Worm (Caenorhabditis elegans) whole organism, L2 larva: Measurements from ENCODE around the gene panl-3.

Source experiments
- C34F6.9 ChIP-seq: fragments of 150-350 bp; optimal IDR thresholded peaks from 2 replicates; lab custom pipeline; 2014; ENCODE audit warnings: missing biosample characterization, missing genetic modification characterization
- F13H6.1 ChIP-seq: sonication (generic microtip); optimal IDR thresholded peaks from 2 replicates; lab custom pipeline; 2016; ENCODE audit warnings: missing genetic modification characterization, missing compliant biosample characterization
- R02D3.7 ChIP-seq: fragments of 150-350 bp; optimal IDR thresholded peaks from 2 replicates; lab custom pipeline; 2014; ENCODE audit warnings: missing biosample characterization, missing genetic modification characterization
- Y55F3AM.14 ChIP-seq: fragments of 200-800 bp; sonication (Bioruptor generic); optimal IDR thresholded peaks from 2 replicates; lab custom pipeline; 2018; ENCODE audit warnings: mild to moderate bottlenecking, missing genetic modification characterization, missing compliant biosample characterization
- alr-1 ChIP-seq: fragments of 150-350 bp; optimal IDR thresholded peaks from 2 replicates; lab custom pipeline; 2014; ENCODE audit warnings: missing biosample characterization, missing genetic modification characterization
- aly-2 ChIP-seq: fragments of 150-350 bp; optimal IDR thresholded peaks from 2 replicates; lab custom pipeline; 2014; ENCODE audit warnings: missing biosample characterization, missing genetic modification characterization
- ama-1 ChIP-seq: fragments of 150-350 bp; optimal IDR thresholded peaks from 2 replicates; lab custom pipeline; 2018; ENCODE audit warnings: inconsistent platforms
- blmp-1 ChIP-seq: sonication (generic microtip); optimal IDR thresholded peaks from 2 replicates; lab custom pipeline; 2017; ENCODE audit warnings: missing genetic modification characterization, mild to moderate bottlenecking, missing compliant biosample characterization, antibody characterized with exemption, moderate library complexity; ENCODE audit not compliant: insufficient read depth
- ceh-16 ChIP-seq: fragments of 150-350 bp; optimal IDR thresholded peaks from 2 replicates; lab custom pipeline; 2014; ENCODE audit warnings: missing biosample characterization, missing genetic modification characterization
- ceh-82 ChIP-seq: fragments of 150-350 bp; optimal IDR thresholded peaks from 2 replicates; lab custom pipeline; 2014; ENCODE audit warnings: missing biosample characterization, missing genetic modification characterization
- crh-2 ChIP-seq: sonication (generic microtip); optimal IDR thresholded peaks from 2 replicates; lab custom pipeline; 2017; ENCODE audit warnings: missing biosample characterization, missing genetic modification characterization
- dmd-4 ChIP-seq: sonication (generic microtip); optimal IDR thresholded peaks from 2 replicates; lab custom pipeline; 2017; ENCODE audit warnings: missing biosample characterization, missing genetic modification characterization
- egl-27 ChIP-seq: sonication (generic microtip); optimal IDR thresholded peaks from 3 replicates; lab custom pipeline; 2017; ENCODE audit warnings: missing biosample characterization, missing genetic modification reagents, missing genetic modification characterization
- elt-1 ChIP-seq: fragments of 150-350 bp; optimal IDR thresholded peaks from 2 replicates; lab custom pipeline; 2014; ENCODE audit warnings: missing biosample characterization, missing genetic modification characterization
- fos-1 ChIP-seq: fragments of 150-350 bp; optimal IDR thresholded peaks from 2 replicates; lab custom pipeline; 2014; ENCODE audit warnings: missing biosample characterization, missing genetic modification characterization
- gmeb-1 ChIP-seq: fragments of 150-350 bp; optimal IDR thresholded peaks from 2 replicates; lab custom pipeline; 2014; ENCODE audit warnings: missing biosample characterization, missing genetic modification characterization
- lin-13 ChIP-seq: fragments of 150-350 bp; optimal IDR thresholded peaks from 2 replicates; lab custom pipeline; 2014; ENCODE audit warnings: missing biosample characterization, missing genetic modification reagents, missing genetic modification characterization
- lsy-2 ChIP-seq, 2 experiments: fragments of 150-350 bp in 1 of 2; sonication (generic microtip) in 1 of 2; optimal IDR thresholded peaks; 2 replicates each; lab custom pipeline; 2014 to 2017; ENCODE audit warnings: missing biosample characterization in 2 of 2, missing genetic modification characterization in 2 of 2
- mbf-1 ChIP-seq: sonication (generic microtip); optimal IDR thresholded peaks from 2 replicates; lab custom pipeline; 2017; ENCODE audit warnings: missing biosample characterization, missing genetic modification characterization
- mdl-1 ChIP-seq, 2 experiments: fragments of 150-350 bp in 1 of 2; sonication (generic microtip) in 1 of 2; optimal IDR thresholded peaks; 2 replicates each; lab custom pipeline; 2017; ENCODE audit warnings: missing biosample characterization in 2 of 2, missing genetic modification characterization in 2 of 2
- nhr-10 ChIP-seq: sonication (generic microtip); optimal IDR thresholded peaks from 2 replicates; lab custom pipeline; 2017; ENCODE audit warnings: missing biosample characterization, missing genetic modification characterization
- nhr-129 ChIP-seq: fragments of 150-350 bp; optimal IDR thresholded peaks from 2 replicates; lab custom pipeline; 2014; ENCODE audit warnings: missing biosample characterization, missing genetic modification characterization
- nhr-23 ChIP-seq: fragments of 150-350 bp; optimal IDR thresholded peaks from 2 replicates; lab custom pipeline; 2014; ENCODE audit warnings: missing biosample characterization, missing genetic modification reagents, missing genetic modification characterization
- nhr-237 ChIP-seq: fragments of 150-350 bp; optimal IDR thresholded peaks from 2 replicates; lab custom pipeline; 2014; ENCODE audit warnings: missing biosample characterization, missing genetic modification characterization
- nhr-25 ChIP-seq: fragments of 150-350 bp; sonication (generic microtip); optimal IDR thresholded peaks from 3 replicates; lab custom pipeline; 2014; ENCODE audit warnings: missing biosample characterization, missing genetic modification characterization
- nhr-6 ChIP-seq: fragments of 150-350 bp; optimal IDR thresholded peaks from 2 replicates; lab custom pipeline; 2014; ENCODE audit warnings: missing biosample characterization, missing genetic modification characterization
- peb-1 ChIP-seq: fragments of 150-350 bp; optimal IDR thresholded peaks from 2 replicates; lab custom pipeline; 2014; ENCODE audit warnings: missing biosample characterization, missing genetic modification characterization
- sem-4 ChIP-seq: fragments of 150-350 bp; optimal IDR thresholded peaks from 2 replicates; lab custom pipeline; 2014; ENCODE audit warnings: missing biosample characterization, missing genetic modification reagents, missing genetic modification characterization
- sma-3 ChIP-seq: sonication (generic microtip); optimal IDR thresholded peaks from 2 replicates; lab custom pipeline; 2016; ENCODE audit warnings: missing genetic modification reagents, missing genetic modification characterization, missing compliant biosample characterization
- sma-9 ChIP-seq, 2 experiments: fragments of 150-350 bp in 1 of 2; sonication (generic microtip) in 1 of 2; optimal IDR thresholded peaks; 2 replicates each; lab custom pipeline; 2014 to 2016; ENCODE audit warnings: missing genetic modification characterization in 2 of 2, mild to moderate bottlenecking in 1 of 2, missing biosample characterization in 1 of 2, missing compliant biosample characterization in 1 of 2, missing genetic modification reagents in 1 of 2, moderate library complexity in 1 of 2
- snpc-4 ChIP-seq: fragments of 150-350 bp; optimal IDR thresholded peaks from 2 replicates; lab custom pipeline; 2014; ENCODE audit warnings: missing biosample characterization, missing genetic modification characterization
- unc-39 ChIP-seq: fragments of 150-350 bp; optimal IDR thresholded peaks from 2 replicates; lab custom pipeline; 2014; ENCODE audit warnings: missing biosample characterization, missing genetic modification characterization
- unc-55 ChIP-seq: fragments of 150-350 bp; sonication (generic microtip); optimal IDR thresholded peaks from 3 replicates; lab custom pipeline; 2014; ENCODE audit warnings: missing biosample characterization, missing genetic modification reagents, missing genetic modification characterization
- unc-62 ChIP-seq: fragments of 150-350 bp; optimal IDR thresholded peaks from 2 replicates; lab custom pipeline; 2014; ENCODE audit warnings: missing biosample characterization, missing genetic modification reagents, missing genetic modification characterization
- ztf-11 ChIP-seq: sonication (generic microtip); optimal IDR thresholded peaks from 2 replicates; lab custom pipeline; 2017; ENCODE audit warnings: missing biosample characterization, missing genetic modification characterization
- ztf-4 ChIP-seq: fragments of 150-350 bp; optimal IDR thresholded peaks from 2 replicates; lab custom pipeline; 2014; ENCODE audit warnings: missing biosample characterization, missing genetic modification characterization

panl-3 gene

ce11 chrIII:9830502-9830901, 11.6 kb downstream of the panl-3 start, which contains the start of gene ZK632.12:
TSS of gene ZK632.12 (plus strand) at chrIII:9830802.
- TF ChIP-seq peb-1 (tag; lab: Kevin White, UChicago) (no peak), ceh-82 (tag; lab: Kevin White, UChicago) (no peak), aly-2 (no peak), sma-3 (GFP tag; lab: Kevin White, UChicago) (no peak), ceh-16 (tag; lab: Kevin White, UChicago) (no peak), elt-1 (tag; lab: Kevin White, UChicago) (no peak), nhr-237 (tag; lab: Kevin White, UChicago) (no peak), R02D3.7 (tag; lab: Kevin White, UChicago) (no peak), C34F6.9 (tag; lab: Kevin White, UChicago) (no peak), blmp-1 (tag; lab: Kevin White, UChicago) (no peak), Y55F3AM.14 (GFP tag; lab: Kevin White, UChicago) (no peak), unc-62 (GFP tag; lab: Kevin White, UChicago) (no peak), nhr-23 (no peak), alr-1 (no peak), dmd-4 (tag; lab: Kevin White, UChicago) (no peak), nhr-6 (tag; lab: Kevin White, UChicago) (no peak), ztf-11 (no peak), unc-39 (no peak)

DNA sequence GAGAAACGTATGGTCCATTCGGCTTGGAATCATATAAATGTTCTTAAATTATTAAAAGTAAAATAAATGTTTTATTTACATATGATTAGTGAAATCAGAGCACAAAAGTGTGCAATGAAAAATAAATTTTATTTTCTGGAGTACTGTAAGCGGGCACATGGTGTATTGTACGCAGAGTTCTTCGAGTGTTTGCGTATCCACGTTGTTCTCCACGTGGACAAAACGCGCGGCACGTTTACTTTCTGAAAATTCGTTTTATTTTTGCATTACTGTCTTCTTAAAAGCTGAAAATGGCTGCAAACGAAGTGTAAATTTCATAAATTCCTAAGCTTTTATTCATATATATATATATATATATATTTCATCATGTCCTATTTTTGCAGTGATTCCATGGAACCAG, 13.7 kb downstream of the panl-3 start:
- TF ChIP-seq ztf-11 (no peak), nhr-129 (tag; lab: Kevin White, UChicago) (no peak), nhr-23 (no peak), sma-9 (GFP tag; optimal IDR thresholded peaks at IDR 0.05; lab: Kevin White, UChicago) (no peak), sma-9 (tag; optimal IDR thresholded peaks at IDR 0.05; lab: Kevin White, UChicago) (no peak), elt-1 (tag; lab: Kevin White, UChicago) (no peak), nhr-25 (tag; lab: Kevin White, UChicago) (no peak), F13H6.1 (tag; lab: Kevin White, UChicago) (no peak), ama-1 (lab: Kevin White, UChicago) (no peak), dmd-4 (tag; lab: Kevin White, UChicago) (no peak), peb-1 (tag; lab: Kevin White, UChicago) (no peak), mbf-1 (no peak), mdl-1 (tag; optimal IDR thresholded peaks at IDR 0.05; lab: Kevin White, UChicago) (no peak), alr-1 (no peak), ztf-4 (tag; lab: Kevin White, UChicago) (no peak), ceh-16 (tag; lab: Kevin White, UChicago) (no peak), crh-2 (tag; lab: Kevin White, UChicago) (no peak), sma-3 (GFP tag; lab: Kevin White, UChicago) (no peak), lin-13 (GFP tag; lab: Kevin White, UChicago) (no peak)

DNA sequence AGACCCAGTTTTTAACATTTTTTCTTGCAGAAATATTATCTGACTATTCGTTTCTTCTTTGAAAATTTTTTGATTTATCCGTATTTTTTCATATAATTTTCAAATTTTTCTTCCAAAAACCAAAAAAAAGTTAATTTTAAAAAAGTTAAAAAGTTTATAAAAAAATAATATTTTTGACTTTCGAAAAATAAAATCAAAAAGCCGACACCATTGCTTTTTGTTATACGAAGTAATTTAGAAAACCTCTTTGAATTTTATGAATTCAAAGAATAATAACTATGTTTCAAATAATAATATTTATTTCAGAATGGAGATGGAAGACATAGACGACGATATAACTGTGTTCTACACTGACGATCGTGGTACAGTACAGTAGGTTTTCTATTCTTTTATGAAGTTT, 16.0 kb downstream of the panl-3 start, which contains the start of gene K11H3.8:
TSS of gene K11H3.8 (plus strand) at position 301 of the 400 bp plus-strand sequence.
- TF ChIP-seq elt-1 (tag; lab: Kevin White, UChicago) (no peak), egl-27 (tag; lab: Kevin White, UChicago) (no peak), lin-13 (GFP tag; lab: Kevin White, UChicago) (no peak), C34F6.9 (tag; lab: Kevin White, UChicago) (no peak), nhr-129 (tag; lab: Kevin White, UChicago) (no peak), snpc-4 (no peak), gmeb-1 (no peak), unc-55 (GFP tag; lab: Kevin White, UChicago) (no peak), lsy-2 (tag; optimal IDR thresholded peaks at IDR 0.05; lab: Kevin White, UChicago) (no peak), mbf-1 (no peak), fos-1 (tag; lab: Kevin White, UChicago) (no peak), ceh-82 (tag; lab: Kevin White, UChicago) (no peak), sem-4 (no peak), nhr-6 (tag; lab: Kevin White, UChicago) (no peak)
- TF ChIP-seq, all 48 proteins: peak for 0

DNA sequence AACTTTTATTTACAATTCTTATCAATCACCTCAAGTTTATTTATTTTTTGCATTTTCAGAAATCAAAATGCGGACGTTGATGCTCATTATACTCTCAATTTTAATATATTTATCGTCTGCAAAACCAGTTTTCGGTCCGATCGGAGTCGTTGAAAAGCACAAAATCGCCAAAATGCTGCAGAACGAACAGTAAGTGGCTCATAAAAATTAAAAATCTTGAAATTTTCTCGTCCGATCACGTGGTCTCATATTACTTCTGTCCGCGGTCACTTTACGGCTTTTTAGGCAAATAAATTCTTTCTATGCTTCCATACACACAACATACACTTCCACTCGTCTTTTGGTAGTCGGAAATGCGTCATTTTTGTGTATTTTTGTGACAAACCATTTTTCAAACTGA, 24.9 kb downstream of the panl-3 start, which contains the start of gene K11H3.5:
TSS of gene K11H3.5 (plus strand) at position 54 of the 400 bp plus-strand sequence.
- TF ChIP-seq nhr-10 (tag; lab: Kevin White, UChicago) (no peak), unc-55 (GFP tag; lab: Kevin White, UChicago) (no peak), peb-1 (tag; lab: Kevin White, UChicago) (no peak)
